Worm (Caenorhabditis elegans) whole organism, midembryonic: ENCODE results near the gene Y45F10C.1.

ENCODE experiments used
- med-1 ChIP-seq: sonication (generic microtip); optimal IDR thresholded peaks from 2 replicates; lab custom pipeline; 2017; ENCODE audit warnings: missing genetic modification characterization, mild to moderate bottlenecking, missing compliant biosample characterization, antibody characterized with exemption, missing genetic modification reagents; ENCODE audit not compliant: insufficient read depth
- ztf-29 ChIP-seq: fragments of 200-800 bp; sonication (Bioruptor generic); IDR thresholded peaks from 2 replicates; pipeline ENCODE4 v1.3.6; 2022; ENCODE audit warnings: missing genetic modification reagents, missing genetic modification characterization, missing compliant biosample characterization

- TF ChIP-seq med-1 (GFP tag; lab: Kevin White, UChicago) (no peak), ztf-29 (GFP tag; lab: Robert Waterston, UW) (no peak)
Observed at ce11 chrIV:13701472-13701871, 42.1 kb upstream of the Y45F10C.1 start.
